Worm (Caenorhabditis elegans) whole organism, young adult: Measurements from ENCODE around the gene cox-16.

Experiments
- B0035.1 ChIP-seq: sonication (generic microtip); optimal IDR thresholded peaks from 2 replicates; lab custom pipeline; 2016; ENCODE audit warnings: missing genetic modification characterization, mild to moderate bottlenecking, missing compliant biosample characterization, missing genotype, missing genetic modification reagents
- C17E4.6 ChIP-seq: fragments of 200-800 bp; sonication (Bioruptor generic); IDR thresholded peaks from 2 replicates; pipeline ENCODE4 v1.3.6; 2022; ENCODE audit warnings: missing genetic modification reagents, missing genetic modification characterization, missing compliant biosample characterization
- F49E8.2 ChIP-seq: sonication (generic microtip); optimal IDR thresholded peaks from 3 replicates; lab custom pipeline; 2017; ENCODE audit warnings: missing genetic modification characterization, mild to moderate bottlenecking, missing compliant biosample characterization, antibody characterized with exemption, moderate library complexity; ENCODE audit not compliant: insufficient read depth
- F52B5.7 ChIP-seq: sonication (generic microtip); optimal IDR thresholded peaks from 2 replicates; lab custom pipeline; 2016; ENCODE audit warnings: mild to moderate bottlenecking, missing genetic modification characterization, missing compliant biosample characterization
- F55B11.4 ChIP-seq: sonication (generic microtip); optimal IDR thresholded peaks from 2 replicates; lab custom pipeline; 2016; ENCODE audit warnings: missing compliant biosample characterization, missing genetic modification characterization, borderline replicate concordance; ENCODE audit not compliant: insufficient read depth
- F57C9.4 ChIP-seq: sonication (generic microtip); optimal IDR thresholded peaks from 2 replicates; lab custom pipeline; 2017; ENCODE audit warnings: mild to moderate bottlenecking, missing genetic modification characterization, missing compliant biosample characterization
- T07F8.4 ChIP-seq: sonication (generic microtip); optimal IDR thresholded peaks from 2 replicates; lab custom pipeline; 2016; ENCODE audit warnings: mild to moderate bottlenecking, missing genetic modification characterization, moderate library complexity, missing compliant biosample characterization
- Y95B8A.8 ChIP-seq: fragments of 200-800 bp; sonication (Bioruptor generic); IDR thresholded peaks from 2 replicates; pipeline ENCODE4 v1.3.6; 2022; ENCODE audit warnings: missing genetic modification reagents, missing genetic modification characterization, missing compliant biosample characterization
- attf-5 ChIP-seq: fragments of 200-800 bp; sonication (Bioruptor generic); optimal IDR thresholded peaks from 2 replicates; lab custom pipeline; 2018; ENCODE audit warnings: mild to moderate bottlenecking, missing genetic modification characterization, missing compliant biosample characterization
- attf-6 ChIP-seq: fragments of 200-800 bp; sonication (Bioruptor generic); IDR thresholded peaks from 2 replicates; pipeline ENCODE4 v1.3.6; 2022; ENCODE audit warnings: missing genetic modification reagents, missing genetic modification characterization, missing compliant biosample characterization
- bed-2 ChIP-seq: fragments of 200-800 bp; sonication (Bioruptor generic); IDR thresholded peaks from 2 replicates; pipeline ENCODE4 v1.3.6; 2022; ENCODE audit warnings: missing genetic modification reagents, missing genetic modification characterization, missing compliant biosample characterization
- cebp-2 ChIP-seq: fragments of 200-800 bp; sonication (Bioruptor generic); IDR thresholded peaks from 2 replicates; pipeline ENCODE4 v1.3.6; 2022; ENCODE audit warnings: missing genetic modification characterization, missing compliant biosample characterization
- ceh-27 ChIP-seq: fragments of 200-800 bp; sonication (Bioruptor generic); optimal IDR thresholded peaks from 2 replicates; lab custom pipeline; 2018; ENCODE audit warnings: mild to moderate bottlenecking, missing genetic modification characterization, moderate library complexity, missing compliant biosample characterization
- ceh-58 ChIP-seq: fragments of 200-800 bp; sonication (Bioruptor generic); IDR thresholded peaks from 2 replicates; pipeline ENCODE4 v1.3.6; 2022; ENCODE audit warnings: missing genetic modification characterization, missing compliant biosample characterization
- dox-1 ChIP-seq: fragments of 200-800 bp; sonication (Bioruptor generic); IDR thresholded peaks from 2 replicates; pipeline ENCODE4 v1.3.6; 2022; ENCODE audit warnings: missing genetic modification reagents, missing genetic modification characterization, missing compliant biosample characterization
- dpl-1 ChIP-seq: fragments of 150-350 bp; optimal IDR thresholded peaks from 2 replicates; lab custom pipeline; 2014; ENCODE audit warnings: missing biosample characterization, missing genetic modification reagents, missing genetic modification characterization
- egl-18 ChIP-seq: fragments of 200-800 bp; sonication (Bioruptor generic); IDR thresholded peaks from 2 replicates; pipeline ENCODE4 v1.3.6; 2022; ENCODE audit warnings: missing genetic modification reagents, missing genetic modification characterization, missing compliant biosample characterization
- egrh-3 ChIP-seq: fragments of 200-800 bp; sonication (Bioruptor generic); IDR thresholded peaks from 2 replicates; pipeline ENCODE4 v1.3.6; 2022; ENCODE audit warnings: missing genetic modification reagents, missing genetic modification characterization, missing compliant biosample characterization
- hlh-12 ChIP-seq: sonication (generic microtip); optimal IDR thresholded peaks from 2 replicates; lab custom pipeline; 2016; ENCODE audit warnings: missing genetic modification characterization, missing compliant biosample characterization
- hsf-1 ChIP-seq: fragments of 200-800 bp; sonication (Bioruptor generic); IDR thresholded peaks from 2 replicates; pipeline ENCODE4 v1.3.6; 2022; ENCODE audit warnings: missing genetic modification reagents, missing genetic modification characterization, missing compliant biosample characterization
- lin-35 ChIP-seq, 3 experiments: fragments of 150-350 bp in 2 of 3; sonication (generic microtip) in 1 of 3; optimal IDR thresholded peaks; 2 replicates each; lab custom pipeline; 2014 to 2018; ENCODE audit warnings: missing biosample characterization in 3 of 3, missing genetic modification characterization in 3 of 3, missing genetic modification reagents in 3 of 3
- madf-10 ChIP-seq: sonication (generic microtip); optimal IDR thresholded peaks from 2 replicates; lab custom pipeline; 2016; ENCODE audit warnings: mild to moderate bottlenecking, missing genetic modification characterization, missing compliant biosample characterization
- madf-3 ChIP-seq: fragments of 200-800 bp; sonication (Bioruptor generic); IDR thresholded peaks from 2 replicates; pipeline ENCODE4 v1.3.6; 2022; ENCODE audit warnings: missing genetic modification reagents, missing genetic modification characterization, missing compliant biosample characterization
- madf-6 ChIP-seq: fragments of 200-800 bp; sonication (Bioruptor generic); IDR thresholded peaks from 2 replicates; pipeline ENCODE4 v1.3.6; 2022; ENCODE audit warnings: missing genetic modification reagents, missing genetic modification characterization, missing compliant biosample characterization
- mes-4 ChIP-seq: sonication (generic microtip); optimal IDR thresholded peaks from 2 replicates; lab custom pipeline; 2016; ENCODE audit warnings: missing genotype, missing genetic modification characterization, missing compliant biosample characterization
- nhr-120 ChIP-seq: fragments of 200-800 bp; sonication (Bioruptor generic); IDR thresholded peaks from 2 replicates; pipeline ENCODE4 v1.3.6; 2022; ENCODE audit warnings: missing genetic modification characterization, missing compliant biosample characterization
- nhr-179 ChIP-seq: sonication (generic microtip); optimal IDR thresholded peaks from 2 replicates; lab custom pipeline; 2016; ENCODE audit warnings: mild to moderate bottlenecking, missing genetic modification characterization, missing compliant biosample characterization
- pbrm-1 ChIP-seq: fragments of 200-800 bp; sonication (Bioruptor generic); IDR thresholded peaks from 2 replicates; pipeline ENCODE4 v1.3.6; 2022; ENCODE audit warnings: missing genetic modification reagents, missing genetic modification characterization, missing compliant biosample characterization
- rec-8 ChIP-seq, 2 experiments: sonication (generic microtip); optimal IDR thresholded peaks; 2 replicates each; lab custom pipeline; 2016; ENCODE audit warnings: mild to moderate bottlenecking in 2 of 2, missing genetic modification characterization in 2 of 2, missing genetic modification reagents in 2 of 2, missing genotype in 2 of 2, missing biosample characterization in 1 of 2, missing compliant biosample characterization in 1 of 2, moderate library complexity in 1 of 2
- snpc-1.1 ChIP-seq: sonication (generic microtip); optimal IDR thresholded peaks from 2 replicates; lab custom pipeline; 2017; ENCODE audit warnings: missing genetic modification characterization, mild to moderate bottlenecking, missing compliant biosample characterization, antibody characterized with exemption, moderate library complexity, missing genotype, missing genetic modification reagents; ENCODE audit not compliant: insufficient read depth
- sptf-2 ChIP-seq: fragments of 200-800 bp; sonication (Bioruptor generic); optimal IDR thresholded peaks from 2 replicates; lab custom pipeline; 2018; ENCODE audit warnings: mild to moderate bottlenecking, missing genetic modification characterization, missing compliant biosample characterization
- tlf-1 ChIP-seq: fragments of 200-800 bp; sonication (Bioruptor generic); optimal IDR thresholded peaks from 2 replicates; lab custom pipeline; 2018; ENCODE audit warnings: mild to moderate bottlenecking, missing genetic modification characterization, missing compliant biosample characterization
- zfh-2 ChIP-seq: fragments of 200-800 bp; sonication (Bioruptor generic); conservative IDR thresholded peaks from 2 replicates; pipeline ENCODE4 v1.3.6; 2022; ENCODE audit warnings: missing genetic modification reagents, missing genetic modification characterization, missing compliant biosample characterization
- ztf-25 ChIP-seq: fragments of 200-800 bp; sonication (Bioruptor generic); IDR thresholded peaks from 2 replicates; pipeline ENCODE4 v1.3.6; 2022; ENCODE audit warnings: missing genetic modification reagents, missing genetic modification characterization, missing compliant biosample characterization

The cox-16 gene

DNA sequence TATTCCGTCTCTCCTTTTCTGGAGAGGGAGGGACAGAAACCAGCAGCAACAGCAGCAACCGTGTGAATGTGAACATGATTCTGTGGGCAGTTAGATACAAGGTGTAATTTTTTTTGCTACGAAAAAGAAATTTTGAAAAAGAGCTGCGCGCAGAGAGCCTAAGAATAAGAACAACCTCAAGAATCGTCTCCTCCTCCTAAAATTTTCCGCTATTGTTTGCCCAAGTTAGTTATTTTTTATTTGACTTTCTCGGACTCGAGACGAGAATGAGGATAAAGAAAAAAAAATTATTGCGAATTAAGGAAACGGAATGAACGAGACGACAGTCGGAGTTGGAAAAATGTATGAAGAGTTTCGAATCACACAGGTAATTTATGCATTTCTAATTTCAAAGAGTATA lies 22.5 kb upstream of the cox-16 start, which contains the start of gene glb-5:
Gene glb-5, plus strand, starts transcription at position 301 of the 400 bp plus-strand sequence.
- no peak for TF ChIP-seq sptf-2
- no peak for TF ChIP-seq rec-8 (tag; optimal IDR thresholded peaks at IDR 0.05; lab: Kevin White, UChicago)
- no peak for TF ChIP-seq egrh-3 (GFP tag; lab: Robert Waterston, UW)
- no peak for TF ChIP-seq pbrm-1
- TF ChIP-seq nhr-179, result no peak
- no peak for TF ChIP-seq F49E8.2 (tag; lab: Kevin White, UChicago)
- TF ChIP-seq B0035.1 (tag; lab: Kevin White, UChicago), result no peak
- TF ChIP-seq ceh-27 (GFP tag; lab: Kevin White, UChicago), result no peak
- no peak for TF ChIP-seq mes-4 (tag; lab: Kevin White, UChicago)
- TF ChIP-seq attf-6, result no peak
- TF ChIP-seq madf-6, result no peak

ce11 chrV:5548497-5548896 lies 12.5 kb upstream of the cox-16 start:
- TF ChIP-seq F57C9.4, result no peak
- TF ChIP-seq madf-6, result no peak
- TF ChIP-seq ceh-58 (GFP tag; lab: Robert Waterston, UW), result no peak
- TF ChIP-seq egrh-3 (GFP tag; lab: Robert Waterston, UW), result no peak
- no peak for TF ChIP-seq zfh-2 (GFP tag; lab: Robert Waterston, UW)
- TF ChIP-seq lin-35 (GFP tag; optimal IDR thresholded peaks at IDR 0.05; lab: Kevin White, UChicago), result no peak
- TF ChIP-seq tlf-1 (GFP tag; lab: Kevin White, UChicago), result no peak
- no peak for TF ChIP-seq madf-3 (GFP tag; lab: Robert Waterston, UW)
- TF ChIP-seq ztf-25 (GFP tag; lab: Robert Waterston, UW), result no peak
- no peak for TF ChIP-seq dpl-1
- TF ChIP-seq hsf-1 (GFP tag; lab: Robert Waterston, UW), result no peak
- TF ChIP-seq, all 124 proteins: peak for 0

DNA sequence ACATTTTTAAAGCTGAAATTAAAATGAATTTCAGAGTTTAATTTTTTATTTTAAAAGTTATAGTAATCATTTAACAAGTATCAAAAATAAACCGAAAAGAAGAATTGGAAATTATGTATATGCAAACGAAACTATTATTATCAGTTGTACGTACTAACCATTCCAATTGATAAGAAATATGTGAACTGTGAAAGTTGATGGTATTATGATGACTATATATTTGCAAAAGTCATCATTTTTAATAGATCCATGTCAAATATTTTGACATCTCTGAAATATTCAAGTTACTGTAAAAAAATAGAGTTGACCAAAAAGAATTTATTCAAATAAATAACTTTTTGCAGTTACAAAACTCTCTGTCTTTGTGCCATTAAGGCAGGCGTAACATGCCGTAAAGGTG lies 12.0 kb upstream of the cox-16 start, which contains the start of gene ugt-48:
Gene ugt-48, minus strand, starts transcription at position 12 of the 400 bp plus-strand sequence.
- TF ChIP-seq nhr-120 (GFP tag; lab: Robert Waterston, UW), result no peak
- no peak for TF ChIP-seq T07F8.4 (tag; lab: Kevin White, UChicago)
- TF ChIP-seq snpc-1.1, result no peak
- TF ChIP-seq dox-1 (GFP tag; lab: Robert Waterston, UW), result no peak
- no peak for TF ChIP-seq bed-2
- no peak for TF ChIP-seq C17E4.6

ce11 chrV:5538500-5538899 lies 2.5 kb upstream of the cox-16 start, which contains the start of gene cft-1:
Gene cft-1 (plus strand): TSS chrV:5538800.
- TF ChIP-seq egl-18 (GFP tag; lab: Robert Waterston, UW), result no peak
- no peak for TF ChIP-seq F52B5.7 (tag; lab: Kevin White, UChicago)
- no peak for TF ChIP-seq attf-5 (GFP tag; lab: Kevin White, UChicago)
- no peak for TF ChIP-seq B0035.1 (tag; lab: Kevin White, UChicago)
- no peak for TF ChIP-seq madf-10 (tag; lab: Kevin White, UChicago)
- no peak for TF ChIP-seq cebp-2 (GFP tag; lab: Robert Waterston, UW)
- no peak for TF ChIP-seq hlh-12 (tag; lab: Kevin White, UChicago)
- TF ChIP-seq F55B11.4, result no peak
- TF ChIP-seq Y95B8A.8 (GFP tag; lab: Robert Waterston, UW), result no peak
- TF ChIP-seq, all 124 proteins: peak for 0
